Fruit fly (Drosophila melanogaster) whole organism, adult: ENCODE data around the gene sbm.

Experiments
- CG12768 ChIP-seq: fragments of 200-800 bp; sonication (Bioruptor generic); optimal IDR thresholded peaks from 2 replicates; lab custom pipeline; 2017; ENCODE audit warnings: missing biosample characterization, missing genetic modification characterization, mild to moderate bottlenecking, moderate library complexity, missing genetic modification reagents
- CG14711 ChIP-seq: fragments of 200-800 bp; sonication (Bioruptor generic); optimal IDR thresholded peaks from 2 replicates; lab custom pipeline; 2018; ENCODE audit warnings: missing biosample characterization, mild to moderate bottlenecking, missing genetic modification characterization, moderate library complexity
- CG33017 ChIP-seq: fragments of 200-800 bp; sonication (Bioruptor generic); optimal IDR thresholded peaks from 2 replicates; lab custom pipeline; 2018; ENCODE audit warnings: missing biosample characterization, mild to moderate bottlenecking, missing genetic modification characterization, moderate library complexity
- Clk ChIP-seq: fragments of 200-800 bp; sonication (Bioruptor generic); optimal IDR thresholded peaks from 2 replicates; lab custom pipeline; 2017; ENCODE audit warnings: missing biosample characterization, missing genetic modification characterization
- Crg-1 ChIP-seq: fragments of 200-800 bp; sonication (Bioruptor generic); optimal IDR thresholded peaks from 2 replicates; lab custom pipeline; 2016; ENCODE audit warnings: missing biosample characterization, missing genetic modification characterization
- Hr96 ChIP-seq: fragments of 200-800 bp; sonication (Bioruptor generic); optimal IDR thresholded peaks from 2 replicates; lab custom pipeline; 2016; ENCODE audit warnings: missing biosample characterization, missing genetic modification characterization
- Mnt ChIP-seq: fragments of 200-800 bp; sonication (Bioruptor generic); optimal IDR thresholded peaks from 2 replicates; lab custom pipeline; 2016; ENCODE audit warnings: missing biosample characterization, mild to moderate bottlenecking, missing genetic modification characterization
- cic ChIP-seq: fragments of 200-800 bp; sonication (Bioruptor generic); optimal IDR thresholded peaks from 2 replicates; lab custom pipeline; 2017; ENCODE audit warnings: missing biosample characterization, mild to moderate bottlenecking, missing genetic modification characterization, moderate library complexity
- pad ChIP-seq: fragments of 200-800 bp; sonication (Bioruptor generic); optimal IDR thresholded peaks from 3 replicates; lab custom pipeline; 2017; ENCODE audit warnings: missing biosample characterization, missing genetic modification characterization, mild to moderate bottlenecking, moderate library complexity, missing genetic modification reagents
- tj ChIP-seq: fragments of 200-800 bp; sonication (Bioruptor generic); optimal IDR thresholded peaks from 3 replicates; lab custom pipeline; 2017; ENCODE audit warnings: missing biosample characterization, mild to moderate bottlenecking, missing genetic modification characterization, moderate library complexity

dm6 chrX:14593091-14593490 is 9.3 kb downstream of the sbm start:
- TF ChIP-seq CG12768 (GFP tag; lab: Kevin White, UChicago) (no peak), CG14711 (tag; lab: Kevin White, UChicago) (no peak), Clk (GFP tag; lab: Kevin White, UChicago) (no peak), CG33017 (tag; lab: Kevin White, UChicago) (no peak), cic (GFP tag; lab: Kevin White, UChicago) (no peak), tj (GFP tag; lab: Kevin White, UChicago) (no peak), Crg-1 (GFP tag; lab: Kevin White, UChicago) (no peak), pad (no peak), Hr96 (no peak), Mnt (GFP tag; lab: Kevin White, UChicago) (no peak)
